Fruit fly (Drosophila melanogaster): ENCODE data around the gene Galt.

The Galt gene

dm6 chr2L:6673211-6674012, 5.6 kb upstream of the Galt start, which contains the start of gene Spn27A (continued):
- TF ChIP-seq CG6808 (GFP tag; optimal IDR thresholded peaks at IDR 0.05) (no peak), CG34406 (GFP tag; optimal IDR thresholded peaks at IDR 0.05) (no peak), net (GFP tag; optimal IDR thresholded peaks at IDR 0.05) (no peak), CG11762 (GFP tag; optimal IDR thresholded peaks at IDR 0.05; ENCODE audit: insufficient read depth) (peak; percentile 60), dac (GFP tag; optimal IDR thresholded peaks at IDR 0.05) (peak; percentile 52), CG1621 (tag; optimal IDR thresholded peaks at IDR 0.05) (peak; percentile 23), Eip78C (GFP tag) (peak; percentile 93), Ets21C (GFP tag; optimal IDR thresholded peaks at IDR 0.05) (peak; percentile 45), svp (GFP tag) (no peak), ss (GFP tag; optimal IDR thresholded peaks at IDR 0.05) (no peak), CG10631 (GFP tag; optimal IDR thresholded peaks at IDR 0.05) (no peak), CG11294 (GFP tag; IDR thresholded peaks at IDR 0.05) (peak; percentile 52; the same call in 1 of the 2 replicates), Hr38 (GFP tag; optimal IDR thresholded peaks at IDR 0.05) (no peak)

dm6 chr2L:6671409-6671808, 3.6 kb upstream of the Galt start:
- TF ChIP-seq CG11762 (GFP tag; optimal IDR thresholded peaks at IDR 0.05; ENCODE audit: insufficient read depth) (no peak), Sox102F (GFP tag; optimal IDR thresholded peaks at IDR 0.05) (no peak), fkh (GFP tag; optimal IDR thresholded peaks at IDR 0.05) (peak; percentile 11), svp (GFP tag) (peak; percentile 55), CG7368 (GFP tag; optimal IDR thresholded peaks at IDR 0.05) (no peak), CG8319 (GFP tag; optimal IDR thresholded peaks at IDR 0.05) (no peak)

dm6 chr2L:6663562-6664051, 4.2 kb downstream of the Galt start, which contains the start of the genes CG13771, CG34310 and cup:
TSS of gene CG13771 (minus strand) at chr2L:6663612.
TSS of gene CG34310 (plus strand) at chr2L:6663664.
TSS of gene cup (plus strand) at chr2L:6663664.
- no peak for TF ChIP-seq lz (GFP tag; optimal IDR thresholded peaks at IDR 0.05)
- no peak for TF ChIP-seq CG3032 (tag; optimal IDR thresholded peaks at IDR 0.05)
- peak; percentile 54 for TF ChIP-seq Eip78C (GFP tag)

dm6 chr2L:6657969-6658748, 9.7 kb downstream of the Galt start, which contains the start of the genes CG31636 and Ube4A:
TSS of gene CG31636 (minus strand) at chr2L:6658152.
TSS of gene Ube4A (plus strand) at chr2L:6658517.
- no peak for TF ChIP-seq CG11762 (GFP tag; optimal IDR thresholded peaks at IDR 0.05; ENCODE audit: insufficient read depth)
- TF ChIP-seq fkh (GFP tag; optimal IDR thresholded peaks at IDR 0.05), result no peak
- TF ChIP-seq CG8119 (GFP tag; IDR thresholded peaks at IDR 0.05), result no peak
- no peak for TF ChIP-seq spab (GFP tag; optimal IDR thresholded peaks at IDR 0.05)
- TF ChIP-seq svp (GFP tag), result peak; percentile 100
- no peak for TF ChIP-seq Eip75B (GFP tag; optimal IDR thresholded peaks at IDR 0.05)
- TF ChIP-seq OdsH (GFP tag; optimal IDR thresholded peaks at IDR 0.05), result no peak
- peak; percentile 82 for TF ChIP-seq vri (GFP tag; optimal IDR thresholded peaks at IDR 0.05)

- TF ChIP-seq CG31627 (GFP tag; optimal IDR thresholded peaks at IDR 0.05) (no peak), achi (GFP tag; optimal IDR thresholded peaks at IDR 0.05) (peak; percentile 92), Ets96B (tag; optimal IDR thresholded peaks at IDR 0.05) (no peak)
Measured at dm6 chr2L:6656264-6656676, 11.6 kb downstream of the Galt start, which contains the start of gene CG31633. TSS of gene CG31633 (minus strand) at chr2L:6656321.

Data from whole organism, prepupa.